Worm (Caenorhabditis elegans) whole organism, L1 larva: Measurements from ENCODE around the gene eco-1.

Experiments used
- alr-1 ChIP-seq: fragments of 200-800 bp; sonication (Bioruptor generic); optimal IDR thresholded peaks from 2 replicates; lab custom pipeline; 2018; ENCODE audit warnings: borderline replicate concordance, mild to moderate bottlenecking, missing genetic modification characterization, missing compliant biosample characterization
- aly-2 ChIP-seq: fragments of 150-350 bp; optimal IDR thresholded peaks from 2 replicates; lab custom pipeline; 2014; ENCODE audit warnings: missing biosample characterization, missing genetic modification characterization
- blmp-1 ChIP-seq: fragments of 150-350 bp; optimal IDR thresholded peaks from 2 replicates; lab custom pipeline; 2014; ENCODE audit warnings: missing biosample characterization, missing genetic modification characterization
- ces-1 ChIP-seq: fragments of 150-350 bp; optimal IDR thresholded peaks from 2 replicates; lab custom pipeline; 2014; ENCODE audit warnings: missing biosample characterization, missing genetic modification reagents, missing genetic modification characterization
- egl-27 ChIP-seq, 2 experiments: fragments of 150-350 bp in 1 of 2; sonication (generic microtip); optimal IDR thresholded peaks; 3 replicates each; lab custom pipeline; 2017 to 2018; ENCODE audit warnings: missing biosample characterization in 2 of 2, missing genetic modification characterization in 2 of 2, missing genetic modification reagents in 2 of 2
- sup-37 ChIP-seq: fragments of 200-800 bp; sonication (Bioruptor generic); optimal IDR thresholded peaks from 2 replicates; lab custom pipeline; 2018; ENCODE audit warnings: mild to moderate bottlenecking, missing genetic modification characterization, missing compliant biosample characterization

DNA sequence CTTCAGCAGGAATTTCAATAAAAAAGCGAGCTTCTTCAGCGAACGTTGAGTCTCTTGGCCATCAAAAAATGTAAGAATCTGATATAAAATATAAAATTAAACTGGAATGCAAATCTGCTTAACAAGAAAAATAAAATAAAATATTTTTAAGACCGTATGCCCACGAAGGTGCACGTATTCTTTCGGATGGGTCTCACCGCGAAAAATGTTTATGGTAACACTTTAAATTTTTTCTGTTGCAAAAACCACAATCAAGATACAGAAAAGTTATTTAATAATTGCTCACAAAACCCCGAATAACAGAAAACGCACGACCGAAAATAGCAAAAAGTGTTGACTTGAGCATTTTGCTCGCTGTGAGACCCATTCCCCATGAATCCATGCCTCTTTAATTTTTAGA, 19.8 kb downstream of the eco-1 start:
- TF ChIP-seq sup-37 (GFP tag; lab: Kevin White, UChicago) (no peak), ces-1 (GFP tag; lab: Kevin White, UChicago) (no peak), alr-1 (tag; lab: Kevin White, UChicago) (no peak), blmp-1 (no peak), aly-2 (tag; lab: Kevin White, UChicago) (no peak), egl-27 (tag; optimal IDR thresholded peaks at IDR 0.05; lab: Kevin White, UChicago) (no peak)
